Worm (Caenorhabditis elegans): ENCODE measurements around the gene mrps-28.

DNA sequence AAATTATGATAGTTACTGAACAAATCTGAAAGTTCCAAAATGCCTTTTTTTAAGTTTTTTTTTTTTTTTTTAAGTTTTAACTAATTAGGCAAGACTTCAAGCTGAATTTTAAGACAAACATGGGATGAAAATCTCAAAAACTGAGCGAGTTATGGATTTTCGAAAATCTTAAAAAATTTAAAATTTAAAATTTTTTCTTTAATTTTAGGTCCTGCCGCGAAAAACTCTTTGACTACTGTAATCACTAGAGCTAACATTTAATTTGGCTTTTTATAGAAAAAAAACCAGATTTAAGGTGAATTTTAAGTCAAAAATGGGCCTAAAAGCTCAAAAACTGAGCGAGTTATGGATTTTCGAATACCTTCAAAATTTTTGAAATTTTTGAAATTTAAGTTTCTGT, 34.8 kb upstream of the mrps-28 start, which contains the start of gene grsp-1:
- TF ChIP-seq ztf-11 (tag; optimal IDR thresholded peaks at IDR 0.05) (no peak), nhr-77 (tag; optimal IDR thresholded peaks at IDR 0.05) (no peak)

All from whole organism, L2 larva.